Fruit fly (Drosophila melanogaster) whole organism, adult: ENCODE data around the gene CaMKI.

ENCODE experiments used
- CG5204 ChIP-seq: fragments of 200-800 bp; sonication (Bioruptor generic); optimal IDR thresholded peaks from 2 replicates; lab custom pipeline; 2016; ENCODE audit warnings: missing biosample characterization, missing genetic modification characterization
- bab1 ChIP-seq: fragments of 200-800 bp; sonication (Bioruptor generic); optimal IDR thresholded peaks from 3 replicates; lab custom pipeline; 2019; ENCODE audit warnings: missing biosample characterization, mild to moderate bottlenecking, missing genetic modification characterization, moderate library complexity
- pad ChIP-seq: fragments of 200-800 bp; sonication (Bioruptor generic); optimal IDR thresholded peaks from 3 replicates; lab custom pipeline; 2017; ENCODE audit warnings: missing biosample characterization, missing genetic modification characterization, mild to moderate bottlenecking, moderate library complexity, missing genetic modification reagents

DNA sequence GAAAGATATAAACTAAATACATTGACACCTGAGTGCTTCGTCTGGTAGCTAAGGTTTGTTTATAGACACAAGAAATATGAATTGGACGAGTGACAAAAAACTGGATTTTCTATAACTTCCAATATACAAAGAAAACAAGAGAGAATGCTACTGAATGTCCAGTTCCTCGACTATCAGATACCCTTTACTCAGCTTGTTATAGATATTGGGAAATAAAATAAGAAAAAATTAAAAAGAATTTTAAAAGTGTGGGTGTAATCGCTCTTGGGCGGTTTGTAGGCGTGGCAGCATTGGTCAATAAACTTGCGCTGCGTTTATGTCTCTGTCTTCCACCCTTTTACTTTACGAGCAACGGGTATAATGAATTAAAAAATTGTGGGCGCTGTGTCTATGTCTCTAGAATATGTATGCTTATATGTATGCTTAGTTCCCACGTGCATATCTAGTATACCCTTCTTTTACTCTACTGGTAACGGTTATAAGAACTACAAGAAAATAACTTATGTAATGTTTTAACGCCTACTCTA is 53.1 kb downstream of the CaMKI start:
- TF ChIP-seq bab1 (GFP tag; lab: Kevin White, UChicago) (no peak), pad (GFP tag; lab: Kevin White, UChicago) (no peak), CG5204 (no peak)
